Worm (Caenorhabditis elegans) whole organism, L4 larva: ENCODE results near the gene gtf-2F2.

Source experiments
- T20F7.1 ChIP-seq: fragments of 200-800 bp; sonication (Bioruptor generic); optimal IDR thresholded peaks from 2 replicates; lab custom pipeline; 2018; ENCODE audit warnings: mild to moderate bottlenecking, missing genetic modification characterization, missing compliant biosample characterization
- ceh-82 ChIP-seq: sonication (generic microtip); optimal IDR thresholded peaks from 2 replicates; lab custom pipeline; 2017; ENCODE audit warnings: missing biosample characterization, missing genetic modification characterization
- egl-27 ChIP-seq: sonication (generic microtip); optimal IDR thresholded peaks from 3 replicates; lab custom pipeline; 2017; ENCODE audit warnings: missing biosample characterization, missing genetic modification reagents, missing genetic modification characterization
- hif-1 ChIP-seq, 2 experiments: sonication (generic microtip); optimal IDR thresholded peaks; 2 replicates each; lab custom pipeline; 2016 to 2017; ENCODE audit warnings: missing compliant biosample characterization in 2 of 2, missing genetic modification characterization in 2 of 2, missing genetic modification reagents in 2 of 2, missing genotype in 2 of 2, mild to moderate bottlenecking in 1 of 2
- jun-1 ChIP-seq: fragments of 150-350 bp; optimal IDR thresholded peaks from 2 replicates; lab custom pipeline; 2014; ENCODE audit warnings: missing biosample characterization, missing genetic modification reagents, missing genetic modification characterization
- mdl-1 ChIP-seq, 2 experiments: fragments of 150-350 bp in 1 of 2; sonication (generic microtip) in 1 of 2; optimal IDR thresholded peaks; 2 replicates each; lab custom pipeline; 2014 to 2017; ENCODE audit warnings: missing biosample characterization in 2 of 2, missing genetic modification characterization in 2 of 2
- nhr-25 ChIP-seq: sonication (generic microtip); optimal IDR thresholded peaks from 2 replicates; lab custom pipeline; 2017; ENCODE audit warnings: missing genetic modification characterization, mild to moderate bottlenecking, missing compliant biosample characterization, antibody characterized with exemption, moderate library complexity, borderline replicate concordance; ENCODE audit not compliant: insufficient read depth
- pha-4 ChIP-seq, 2 experiments: fragments of 150-350 bp in 1 of 2; fragments of 200-800 bp in 1 of 2; sonication (Bioruptor generic) in 1 of 2; IDR thresholded peaks in 1 of 2; optimal IDR thresholded peaks in 1 of 2; 2 replicates each; pipeline versions ENCODE4 v1.3.6 to Lab custom; 2014 to 2022; ENCODE audit warnings: missing genetic modification characterization in 2 of 2, missing genetic modification reagents in 2 of 2, missing biosample characterization in 1 of 2, missing compliant biosample characterization in 1 of 2
- spr-3 ChIP-seq: fragments of 200-800 bp; sonication (Bioruptor generic); optimal IDR thresholded peaks from 2 replicates; lab custom pipeline; 2018; ENCODE audit warnings: mild to moderate bottlenecking, missing genetic modification characterization, missing compliant biosample characterization
- unc-62 ChIP-seq, 3 experiments: fragments of 150-350 bp in 1 of 3; sonication (generic microtip); optimal IDR thresholded peaks in 2 of 3; peaks in 1 of 3; 1 replicate in 1 of 3; 2 replicates in 2 of 3; lab custom pipeline; 2014 to 2017; ENCODE audit warnings: missing biosample characterization in 3 of 3, missing genetic modification characterization in 3 of 3, missing genetic modification reagents in 3 of 3, missing genotype in 1 of 3

ce11 chrV:18976539-18976938 is 17.2 kb upstream of the gtf-2F2 start:
- no peak for TF ChIP-seq egl-27 (tag; lab: Kevin White, UChicago)
- TF ChIP-seq jun-1 (tag; lab: Kevin White, UChicago): no peak
- no peak for TF ChIP-seq ceh-82 (tag; lab: Kevin White, UChicago)
- no peak for TF ChIP-seq pha-4 (GFP tag; IDR thresholded peaks at IDR 0.05; lab: Robert Waterston, UW)
- TF ChIP-seq pha-4 (tag; optimal IDR thresholded peaks at IDR 0.05; lab: Kevin White, UChicago): no peak
- TF ChIP-seq T20F7.1 (GFP tag; lab: Kevin White, UChicago): no peak
- no peak for TF ChIP-seq hif-1 (tag; optimal IDR thresholded peaks at IDR 0.05; lab: Kevin White, UChicago)
- no peak for TF ChIP-seq unc-62 (GFP tag; optimal IDR thresholded peaks at IDR 0.05 in 1 of 2; lab: Kevin White, UChicago)
- TF ChIP-seq unc-62 (tag; optimal IDR thresholded peaks at IDR 0.05; lab: Kevin White, UChicago): no peak
- no peak for TF ChIP-seq nhr-25 (tag; lab: Kevin White, UChicago)
- no peak for TF ChIP-seq spr-3 (GFP tag; lab: Kevin White, UChicago)
- TF ChIP-seq mdl-1 (tag; optimal IDR thresholded peaks at IDR 0.05; lab: Kevin White, UChicago): no peak
